Fruit fly (Drosophila melanogaster) whole organism, embryonic: ENCODE measurements around the gene CG15528.

Source experiments
- Abd-B ChIP-seq: fragments of 200-800 bp; sonication (Bioruptor generic); optimal IDR thresholded peaks from 2 replicates; lab custom pipeline; 2018; ENCODE audit warnings: missing biosample characterization, mild to moderate bottlenecking, missing genetic modification characterization, moderate library complexity
- Antp ChIP-seq: fragments of 200-800 bp; sonication (Bioruptor generic); optimal IDR thresholded peaks from 3 replicates; lab custom pipeline; 2016; ENCODE audit warnings: missing biosample characterization, missing genetic modification characterization
- BtbVII ChIP-seq: fragments of 200-800 bp; sonication (Bioruptor generic); optimal IDR thresholded peaks from 3 replicates; lab custom pipeline; 2017; ENCODE audit warnings: missing biosample characterization, mild to moderate bottlenecking, missing genetic modification characterization
- C15 ChIP-seq: fragments of 200-800 bp; sonication (Bioruptor generic); IDR thresholded peaks from 3 replicates; pipeline ENCODE4 v1.3.6; 2022; ENCODE audit warnings: missing biosample characterization, missing genetic modification characterization
- CG10366 ChIP-seq: fragments of 200-800 bp; sonication (Bioruptor generic); IDR thresholded peaks from 2 replicates; pipeline ENCODE4 v1.3.6; 2022; ENCODE audit warnings: missing biosample characterization, missing genetic modification characterization
- CG11398 ChIP-seq: fragments of 200-800 bp; sonication (Bioruptor generic); optimal IDR thresholded peaks from 2 replicates; lab custom pipeline; 2016; ENCODE audit warnings: missing biosample characterization, missing genetic modification characterization
- CG11560 ChIP-seq: fragments of 200-800 bp; sonication (Bioruptor generic); IDR thresholded peaks from 3 replicates; pipeline ENCODE4 v1.3.6; 2022; ENCODE audit warnings: missing biosample characterization, missing genetic modification characterization
- CG1603 ChIP-seq: fragments of 200-800 bp; sonication (Bioruptor generic); optimal IDR thresholded peaks from 2 replicates; lab custom pipeline; 2019; ENCODE audit warnings: missing biosample characterization, mild to moderate bottlenecking, missing genetic modification characterization, moderate library complexity
- CG1647 ChIP-seq: fragments of 200-800 bp; sonication (Bioruptor generic); optimal IDR thresholded peaks from 3 replicates; lab custom pipeline; 2016; ENCODE audit warnings: missing biosample characterization, missing genetic modification characterization
- CG17568 ChIP-seq: fragments of 200-800 bp; sonication (Bioruptor generic); optimal IDR thresholded peaks from 2 replicates; lab custom pipeline; 2018; ENCODE audit warnings: missing biosample characterization, mild to moderate bottlenecking, missing genetic modification characterization, moderate library complexity
- CG1792 ChIP-seq: fragments of 200-800 bp; sonication (Bioruptor generic); optimal IDR thresholded peaks from 2 replicates; lab custom pipeline; 2016; ENCODE audit warnings: missing biosample characterization, missing genetic modification characterization
- CG3281 ChIP-seq: fragments of 200-800 bp; sonication (Bioruptor generic); optimal IDR thresholded peaks from 3 replicates; lab custom pipeline; 2017; ENCODE audit warnings: missing biosample characterization, mild to moderate bottlenecking, missing genetic modification characterization
- CG3407 ChIP-seq: fragments of 200-800 bp; sonication (Bioruptor generic); optimal IDR thresholded peaks from 2 replicates; lab custom pipeline; 2018; ENCODE audit warnings: missing biosample characterization, mild to moderate bottlenecking, missing genetic modification characterization
- CG34376 ChIP-seq: fragments of 200-800 bp; sonication (Bioruptor generic); optimal IDR thresholded peaks from 2 replicates; lab custom pipeline; 2018; ENCODE audit warnings: missing biosample characterization, mild to moderate bottlenecking, missing genetic modification characterization
- CG3995 ChIP-seq: fragments of 200-800 bp; sonication (Bioruptor generic); optimal IDR thresholded peaks from 3 replicates; lab custom pipeline; 2016; ENCODE audit warnings: missing biosample characterization, missing genetic modification characterization
- CG4404 ChIP-seq: fragments of 200-800 bp; sonication (Bioruptor generic); IDR thresholded peaks from 2 replicates; pipeline ENCODE4 v1.3.6; 2022; ENCODE audit warnings: missing biosample characterization, missing genetic modification characterization
- CHES-1-like ChIP-seq: fragments of 200-800 bp; sonication (Bioruptor generic); optimal IDR thresholded peaks from 2 replicates; lab custom pipeline; 2016; ENCODE audit warnings: missing biosample characterization, missing genetic modification characterization
- D ChIP-seq, 2 experiments: fragments of 200-800 bp in 1 of 2; fragments of >200 bp in 1 of 2; sonication (Bioruptor generic) in 1 of 2; optimal IDR thresholded peaks; 2 replicates in 1 of 2; 3 replicates in 1 of 2; lab custom pipeline; 2017; ENCODE audit warnings: mild to moderate bottlenecking in 1 of 2, missing biosample characterization in 1 of 2, missing genetic modification characterization in 1 of 2, missing genetic modification reagents in 1 of 2
- Dll ChIP-seq: fragments of 200-800 bp; sonication (Bioruptor generic); IDR thresholded peaks from 4 replicates; pipeline ENCODE4 v1.3.6; 2022; ENCODE audit warnings: missing biosample characterization, missing genetic modification characterization; ENCODE audit not compliant: partially characterized antibody
- Doc2 ChIP-seq: fragments of 200-800 bp; sonication (Bioruptor generic); IDR thresholded peaks from 2 replicates; pipeline ENCODE4 v1.3.6; 2022; ENCODE audit warnings: missing biosample characterization, missing genetic modification characterization
- Eip74EF ChIP-seq, 2 experiments: fragments of 200-800 bp in 1 of 2; fragments of >200 bp in 1 of 2; sonication (Bioruptor generic) in 1 of 2; optimal IDR thresholded peaks; 2 replicates each; lab custom pipeline; 2017 to 2019; ENCODE audit warnings: missing biosample characterization in 2 of 2, missing genetic modification characterization in 2 of 2, mild to moderate bottlenecking in 1 of 2, moderate library complexity in 1 of 2
- HHEX ChIP-seq: fragments of 200-800 bp; sonication (Bioruptor generic); optimal IDR thresholded peaks from 3 replicates; lab custom pipeline; 2017; ENCODE audit warnings: missing biosample characterization, mild to moderate bottlenecking, missing genetic modification characterization, missing genetic modification reagents
- Hr3 ChIP-seq: fragments of 200-800 bp; sonication (Bioruptor generic); optimal IDR thresholded peaks from 3 replicates; lab custom pipeline; 2016; ENCODE audit warnings: missing biosample characterization, missing genetic modification characterization
- Kr ChIP-seq: fragments of 200-800 bp; sonication (Bioruptor generic); optimal IDR thresholded peaks from 2 replicates; lab custom pipeline; 2017; ENCODE audit warnings: missing biosample characterization, mild to moderate bottlenecking, missing genetic modification characterization
- Nf-YA ChIP-seq: fragments of 200-800 bp; sonication (Bioruptor generic); IDR thresholded peaks from 2 replicates; pipeline ENCODE4 v1.3.6; 2022; ENCODE audit warnings: missing biosample characterization, missing genetic modification characterization
- NfI ChIP-seq: fragments of 200-800 bp; sonication (Bioruptor generic); optimal IDR thresholded peaks from 3 replicates; lab custom pipeline; 2018; ENCODE audit warnings: missing biosample characterization, mild to moderate bottlenecking, missing genetic modification characterization, moderate library complexity
- Poxn ChIP-seq: fragments of 200-800 bp; sonication (Bioruptor generic); IDR thresholded peaks from 2 replicates; pipeline ENCODE4 v1.3.6; 2022; ENCODE audit warnings: missing biosample characterization, missing genetic modification characterization
- crol ChIP-seq: fragments of 200-800 bp; sonication (Bioruptor generic); IDR thresholded peaks from 2 replicates; pipeline ENCODE4 v1.3.6; 2022; ENCODE audit warnings: missing biosample characterization, missing genetic modification characterization
- da ChIP-seq: fragments of 200-800 bp; sonication (Bioruptor generic); optimal IDR thresholded peaks from 2 replicates; lab custom pipeline; 2016; ENCODE audit warnings: missing biosample characterization, missing genetic modification characterization
- danr ChIP-seq: fragments of 200-800 bp; sonication (Bioruptor generic); IDR thresholded peaks from 2 replicates; pipeline ENCODE4 v1.3.6; 2022; ENCODE audit warnings: missing biosample characterization, missing genetic modification characterization
- dmrt99B ChIP-seq: fragments of 200-800 bp; sonication (Bioruptor generic); optimal IDR thresholded peaks from 2 replicates; lab custom pipeline; 2018; ENCODE audit warnings: missing biosample characterization, mild to moderate bottlenecking, missing genetic modification characterization, moderate library complexity
- gce ChIP-seq: fragments of 200-800 bp; sonication (Bioruptor generic); IDR thresholded peaks from 3 replicates; pipeline ENCODE4 v1.3.6; 2022; ENCODE audit warnings: missing biosample characterization, missing genetic modification characterization
- gt ChIP-seq: fragments of 200-800 bp; sonication (Bioruptor generic); IDR thresholded peaks from 2 replicates; pipeline ENCODE4 v1.3.6; 2022; ENCODE audit warnings: missing biosample characterization, missing genetic modification characterization
- ham ChIP-seq: fragments of 200-800 bp; sonication (Bioruptor generic); IDR thresholded peaks from 2 replicates; pipeline ENCODE4 v1.3.6; 2022; ENCODE audit warnings: missing biosample characterization, missing genetic modification characterization
- hbn ChIP-seq: fragments of 200-800 bp; sonication (Bioruptor generic); IDR thresholded peaks from 2 replicates; pipeline ENCODE4 v1.3.6; 2022; ENCODE audit warnings: missing biosample characterization, missing genetic modification characterization; ENCODE audit not compliant: partially characterized antibody
- lbe ChIP-seq: fragments of 200-800 bp; sonication (Bioruptor generic); optimal IDR thresholded peaks from 2 replicates; lab custom pipeline; 2016; ENCODE audit warnings: missing biosample characterization, mild to moderate bottlenecking, missing genetic modification characterization
- nerfin-2 ChIP-seq: fragments of 200-800 bp; sonication (Bioruptor generic); IDR thresholded peaks from 2 replicates; pipeline ENCODE4 v1.3.6; 2022; ENCODE audit warnings: missing biosample characterization, missing genetic modification characterization; ENCODE audit not compliant: partially characterized antibody
- nom ChIP-seq: fragments of 200-800 bp; sonication (Bioruptor generic); optimal IDR thresholded peaks from 2 replicates; lab custom pipeline; 2017; ENCODE audit warnings: missing biosample characterization, missing genetic modification characterization, mild to moderate bottlenecking, moderate library complexity, missing genetic modification reagents
- pnt ChIP-seq: fragments of 200-800 bp; sonication (Bioruptor generic); optimal IDR thresholded peaks from 3 replicates; lab custom pipeline; 2016; ENCODE audit warnings: missing biosample characterization, missing genetic modification characterization
- psq ChIP-seq: fragments of 200-800 bp; sonication (Bioruptor generic); optimal IDR thresholded peaks from 2 replicates; lab custom pipeline; 2017; ENCODE audit warnings: missing biosample characterization, missing genetic modification characterization
- repo ChIP-seq: fragments of 200-800 bp; sonication (Bioruptor generic); optimal IDR thresholded peaks from 2 replicates; lab custom pipeline; 2016; ENCODE audit warnings: missing biosample characterization, missing genetic modification characterization
- ro ChIP-seq: fragments of 200-800 bp; sonication (Bioruptor generic); IDR thresholded peaks from 2 replicates; pipeline ENCODE4 v1.3.6; 2022; ENCODE audit warnings: missing biosample characterization, missing genetic modification characterization
- row ChIP-seq: fragments of 200-800 bp; sonication (Bioruptor generic); IDR thresholded peaks from 3 replicates; pipeline ENCODE4 v1.3.6; 2022; ENCODE audit warnings: missing biosample characterization, missing genetic modification characterization
- scrt ChIP-seq: fragments of 200-800 bp; sonication (Bioruptor generic); optimal IDR thresholded peaks from 2 replicates; lab custom pipeline; 2018; ENCODE audit warnings: missing biosample characterization, mild to moderate bottlenecking, missing genetic modification characterization, moderate library complexity
- stc ChIP-seq: fragments of 200-800 bp; sonication (Bioruptor generic); IDR thresholded peaks from 2 replicates; pipeline ENCODE4 v1.3.6; 2022; ENCODE audit warnings: missing biosample characterization, missing genetic modification characterization
- tll ChIP-seq, 2 experiments: fragments of 200-800 bp in 1 of 2; fragments of >200 bp in 1 of 2; sonication (Bioruptor generic) in 1 of 2; optimal IDR thresholded peaks; 2 replicates each; lab custom pipeline; 2017 to 2019; ENCODE audit warnings: missing biosample characterization in 2 of 2, missing genetic modification characterization in 2 of 2, mild to moderate bottlenecking in 1 of 2, moderate library complexity in 1 of 2
- usp ChIP-seq: fragments of >200 bp; optimal IDR thresholded peaks from 2 replicates; lab custom pipeline; 2017; ENCODE audit warnings: missing biosample characterization, missing genetic modification characterization

Gene CG15528

DNA sequence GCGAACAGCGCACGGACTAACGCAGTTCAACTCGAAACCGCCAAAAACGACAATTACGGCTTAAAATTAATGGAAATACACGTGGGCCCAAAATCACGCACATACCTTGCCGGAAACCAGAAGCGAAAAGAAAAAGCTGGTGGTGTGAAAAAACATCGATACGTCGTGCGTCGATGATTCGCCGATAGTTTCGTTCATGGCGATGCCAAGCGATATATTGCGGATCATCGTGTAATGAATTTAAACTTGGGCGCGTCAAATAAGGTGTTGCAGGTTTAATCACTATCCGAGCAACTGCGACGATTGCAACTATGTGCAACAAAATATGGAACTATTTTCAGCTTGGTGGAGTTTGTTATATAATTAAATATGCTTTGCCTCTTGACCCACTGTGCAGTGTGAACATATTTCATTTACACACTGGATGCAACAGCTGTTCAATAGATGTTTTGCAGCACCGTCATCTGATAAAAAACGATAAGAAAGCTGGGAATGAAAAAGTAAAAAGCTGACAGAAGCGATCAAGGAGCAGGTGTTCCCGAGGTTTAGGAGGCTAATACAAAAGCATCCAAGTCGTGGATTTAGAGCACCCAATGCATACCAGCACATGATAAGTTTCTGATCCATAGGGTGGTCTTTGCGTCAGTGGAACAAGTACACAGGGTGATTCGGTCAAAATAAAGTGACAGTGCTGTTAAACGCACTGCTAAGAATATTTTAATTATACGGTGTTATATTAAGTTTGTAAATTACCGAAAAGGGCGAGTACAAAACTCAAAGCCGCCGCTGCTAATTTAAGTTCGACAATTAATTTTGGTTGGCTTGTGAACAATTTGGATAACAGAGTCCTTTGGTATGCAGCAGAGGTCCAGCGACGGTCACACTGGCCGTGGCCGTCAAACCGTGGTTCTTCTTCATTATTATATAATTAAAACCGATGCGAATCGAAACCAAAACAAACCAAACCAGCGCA lies 5.6 kb downstream of the CG15528 start, which contains the start of the genes RpL32 and CG7943 (continued):
- peak; percentile 85 for TF ChIP-seq CG3995 (GFP tag; lab: Kevin White, UChicago)
- TF ChIP-seq lbe (GFP tag; lab: Kevin White, UChicago): peak; percentile 95
- peak; percentile 81 for TF ChIP-seq da (GFP tag; lab: Kevin White, UChicago)
- TF ChIP-seq CG34376 (GFP tag; lab: Kevin White, UChicago): peak; percentile 99
- TF ChIP-seq C15 (GFP tag; lab: Robert Waterston, UW): peak; percentile 94
- TF ChIP-seq CHES-1-like (GFP tag; lab: Kevin White, UChicago): peak; percentile 91
- TF ChIP-seq Hr3 (GFP tag; lab: Kevin White, UChicago): peak; percentile 89
- peak; percentile 82 for TF ChIP-seq dmrt99B (tag; lab: Kevin White, UChicago)
- peak; percentile 95 for TF ChIP-seq HHEX (GFP tag; lab: Kevin White, UChicago)
- TF ChIP-seq usp (GFP tag; lab: Kevin White, UChicago): no peak
- TF ChIP-seq Nf-YA: peak; percentile 86
- TF ChIP-seq danr: peak; percentile 91
- TF ChIP-seq nerfin-2 (GFP tag; lab: Robert Waterston, UW): peak; percentile 100
- peak; percentile 85 for TF ChIP-seq nom (GFP tag; lab: Kevin White, UChicago)
- peak; percentile 79 for TF ChIP-seq gce (GFP tag; lab: Robert Waterston, UW)
- TF ChIP-seq tll (GFP tag; optimal IDR thresholded peaks at IDR 0.05; lab: Kevin White, UChicago): peak; percentile 40 to 85
- TF ChIP-seq repo: peak; percentile 96
- TF ChIP-seq Eip74EF (GFP tag; optimal IDR thresholded peaks at IDR 0.05; lab: Kevin White, UChicago): peak in 1 of 2 experiments; percentile 65
- TF ChIP-seq Antp (GFP tag; lab: Kevin White, UChicago): peak; percentile 98
- peak; percentile 84 for TF ChIP-seq CG11560 (tag; lab: Robert Waterston, UW)
- TF ChIP-seq CG3281 (GFP tag; lab: Kevin White, UChicago): peak; percentile 95
- TF ChIP-seq scrt (GFP tag; lab: Kevin White, UChicago): peak; percentile 87
- peak; percentile 81 for TF ChIP-seq CG3407 (GFP tag; lab: Kevin White, UChicago)
- peak; percentile 100 for TF ChIP-seq Dll
- peak; percentile 55; the same call in 1 of the 2 replicates for TF ChIP-seq crol
- TF ChIP-seq Kr: peak; percentile 20
- peak; percentile 96 for TF ChIP-seq CG1603 (tag; lab: Kevin White, UChicago)
- peak; percentile 100 for TF ChIP-seq hbn (GFP tag; lab: Robert Waterston, UW)
- peak; percentile 95 for TF ChIP-seq stc
- peak; percentile 89 for TF ChIP-seq Doc2 (GFP tag; lab: Robert Waterston, UW)
- TF ChIP-seq gt: peak; percentile 82
- TF ChIP-seq BtbVII (GFP tag; lab: Kevin White, UChicago): peak; percentile 92
- TF ChIP-seq pnt: peak; percentile 96
- peak; percentile 92 for TF ChIP-seq CG1647 (GFP tag; lab: Kevin White, UChicago)
- TF ChIP-seq D (optimal IDR thresholded peaks at IDR 0.05; lab: Kevin White, UChicago): no peak
- TF ChIP-seq D (GFP tag; optimal IDR thresholded peaks at IDR 0.05; lab: Kevin White, UChicago): peak; percentile 89
- no peak for TF ChIP-seq CG17568 (GFP tag; lab: Kevin White, UChicago)
- TF ChIP-seq CG10366 (GFP tag; lab: Robert Waterston, UW): peak; percentile 93
- peak; percentile 85 for TF ChIP-seq Poxn (GFP tag; lab: Robert Waterston, UW)
- peak; percentile 93 for TF ChIP-seq CG4404
- TF ChIP-seq psq (GFP tag; lab: Kevin White, UChicago): peak; percentile 62
- peak; percentile 89 for TF ChIP-seq ham (GFP tag; lab: Robert Waterston, UW)
- TF ChIP-seq row (GFP tag; lab: Robert Waterston, UW): peak; percentile 96
- peak; percentile 83 for TF ChIP-seq Abd-B (GFP tag; lab: Kevin White, UChicago)
- peak; percentile 96 for TF ChIP-seq NfI (GFP tag; lab: Kevin White, UChicago)
- peak; percentile 91 for TF ChIP-seq CG1792 (GFP tag; lab: Kevin White, UChicago)
- peak; percentile 87 for TF ChIP-seq ro
- TF ChIP-seq CG11398 (GFP tag; lab: Kevin White, UChicago): peak; percentile 86
